Fruit fly (Drosophila melanogaster): Measurements from ENCODE around the gene U4-U6-60K.

U4-U6-60K gene

dm6 chr3L:17538907-17539306 lies 25.2 kb upstream of the U4-U6-60K start (continued):
- no peak for TF ChIP-seq CG31441 (GFP tag; IDR thresholded peaks at IDR 0.05)
- TF ChIP-seq crp (GFP tag; optimal IDR thresholded peaks at IDR 0.05): no peak
- TF ChIP-seq dan (GFP tag; IDR thresholded peaks at IDR 0.05): no peak
- TF ChIP-seq nerfin-2 (GFP tag; IDR thresholded peaks at IDR 0.05; ENCODE audit: partially characterized antibody): no peak
- TF ChIP-seq lmd (GFP tag; IDR thresholded peaks at IDR 0.05): no peak
- no peak for TF ChIP-seq CG16863 (GFP tag; optimal IDR thresholded peaks at IDR 0.05)
- no peak for TF ChIP-seq CG8089 (GFP tag; optimal IDR thresholded peaks at IDR 0.05)
- no peak for TF ChIP-seq CG14050 (GFP tag; IDR thresholded peaks at IDR 0.05)
- TF ChIP-seq CG2116 (GFP tag; optimal IDR thresholded peaks at IDR 0.05): no peak
- TF ChIP-seq pan (optimal IDR thresholded peaks at IDR 0.05): no peak
- no peak for TF ChIP-seq pan (GFP tag; optimal IDR thresholded peaks at IDR 0.05 in 1 of 2, IDR thresholded peaks at IDR 0.05 in 1 of 2)
- TF ChIP-seq Deaf1 (tag; optimal IDR thresholded peaks at IDR 0.05): no peak
- peak; percentile 62 for TF ChIP-seq grn (GFP tag; optimal IDR thresholded peaks at IDR 0.05)
- TF ChIP-seq ab (GFP tag; optimal IDR thresholded peaks at IDR 0.05): no peak
- TF ChIP-seq BtbVII (GFP tag; optimal IDR thresholded peaks at IDR 0.05): peak; percentile 65
- no peak for TF ChIP-seq ci (GFP tag; IDR thresholded peaks at IDR 0.05)
- no peak for TF ChIP-seq Pdp1 (GFP tag; optimal IDR thresholded peaks at IDR 0.05)
- no peak for TF ChIP-seq Poxn (GFP tag; IDR thresholded peaks at IDR 0.05)
- no peak for TF ChIP-seq CG17802 (tag; optimal IDR thresholded peaks at IDR 0.05)
- no peak for TF ChIP-seq Dek (tag; optimal IDR thresholded peaks at IDR 0.05)
- no peak for TF ChIP-seq CG12391 (tag; optimal IDR thresholded peaks at IDR 0.05)
- TF ChIP-seq CG17912 (GFP tag; optimal IDR thresholded peaks at IDR 0.05): no peak
- TF ChIP-seq CG2875 (GFP tag; optimal IDR thresholded peaks at IDR 0.05): no peak
- no peak for TF ChIP-seq CG32772 (GFP tag; IDR thresholded peaks at IDR 0.05)
- no peak for TF ChIP-seq cwo (GFP tag; optimal IDR thresholded peaks at IDR 0.05)
- TF ChIP-seq bab2 (GFP tag; optimal IDR thresholded peaks at IDR 0.05): no peak
- TF ChIP-seq dimm (GFP tag; IDR thresholded peaks at IDR 0.05): no peak
- TF ChIP-seq CG9609 (GFP tag; optimal IDR thresholded peaks at IDR 0.05): no peak
- no peak for TF ChIP-seq E2f1 (GFP tag; IDR thresholded peaks at IDR 0.05)
- TF ChIP-seq CG12071 (GFP tag; optimal IDR thresholded peaks at IDR 0.05): no peak
- no peak for TF ChIP-seq ftz-f1 (GFP tag; optimal IDR thresholded peaks at IDR 0.05)
- TF ChIP-seq B-H2 (GFP tag; optimal IDR thresholded peaks at IDR 0.05): peak; percentile 50
- TF ChIP-seq tgo (GFP tag; IDR thresholded peaks at IDR 0.05): no peak
- no peak for TF ChIP-seq tio (GFP tag; optimal IDR thresholded peaks at IDR 0.05)
- TF ChIP-seq ac (GFP tag; optimal IDR thresholded peaks at IDR 0.05): no peak
- peak; percentile 77 for TF ChIP-seq Fer1 (GFP tag; optimal IDR thresholded peaks at IDR 0.05)
- TF ChIP-seq schlank (tag; optimal IDR thresholded peaks at IDR 0.05): no peak

- TF ChIP-seq D19A (tag; optimal IDR thresholded peaks at IDR 0.05): no peak
- peak; percentile 93 for TF ChIP-seq CG7372 (GFP tag; IDR thresholded peaks at IDR 0.05)
Observed at dm6 chr3L:17538250-17538649, 24.5 kb upstream of the U4-U6-60K start.

DNA sequence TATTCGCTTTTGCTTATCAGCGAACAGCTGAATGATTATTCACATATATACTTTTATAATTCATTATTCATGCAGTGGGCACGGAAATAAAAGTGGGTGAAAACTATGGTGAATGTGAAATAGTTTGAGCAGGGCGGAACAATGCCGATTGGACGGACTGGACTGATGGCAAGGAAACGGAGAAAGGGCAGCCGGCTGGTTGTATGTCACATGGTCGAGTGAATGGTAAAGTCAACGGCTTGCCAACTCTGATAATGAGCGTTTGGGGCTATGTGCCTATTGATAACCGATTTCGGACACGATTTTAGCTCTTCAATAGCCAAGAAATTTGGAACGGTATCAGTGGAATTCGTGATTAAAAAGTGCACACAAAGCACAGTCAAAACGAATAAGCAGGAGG lies 22.1 kb upstream of the U4-U6-60K start:
- TF ChIP-seq CG14441 (GFP tag; IDR thresholded peaks at IDR 0.05) (0 out of 2 replicates have a peak, but pooled peaks have one; percentile 10), bab2 (GFP tag; optimal IDR thresholded peaks at IDR 0.05) (no peak), vvl (GFP tag; IDR thresholded peaks at IDR 0.05) (peak; percentile 49; the same call in 1 of the 2 replicates), bbx (GFP tag; IDR thresholded peaks at IDR 0.05; ENCODE audit: partially characterized antibody) (no peak), CG31388 (GFP tag; optimal IDR thresholded peaks at IDR 0.05) (no peak), CG2199 (GFP tag; IDR thresholded peaks at IDR 0.05) (0 out of 3 replicates have a peak, but pooled peaks have one; percentile 36), exex (tag; optimal IDR thresholded peaks at IDR 0.05) (peak; percentile 51), CG16863 (GFP tag; optimal IDR thresholded peaks at IDR 0.05) (no peak), pfk (GFP tag; optimal IDR thresholded peaks at IDR 0.05) (peak; percentile 86), CG11085 (GFP tag; IDR thresholded peaks at IDR 0.05) (no peak), Gug (GFP tag; IDR thresholded peaks at IDR 0.05) (no peak)
